Worm (Caenorhabditis elegans) whole organism, young adult: ENCODE data around the gene F11A5.13.

Source experiments
- C17E4.6 ChIP-seq: fragments of 200-800 bp; sonication (Bioruptor generic); IDR thresholded peaks from 2 replicates; pipeline ENCODE4 v1.3.6; 2022; ENCODE audit warnings: missing genetic modification reagents, missing genetic modification characterization, missing compliant biosample characterization
- F39B2.1 ChIP-seq: fragments of 200-800 bp; sonication (Bioruptor generic); IDR thresholded peaks from 2 replicates; pipeline ENCODE4 v1.3.6; 2022; ENCODE audit warnings: missing genetic modification reagents, missing genetic modification characterization, missing compliant biosample characterization
- let-607 ChIP-seq, 2 experiments: fragments of 200-800 bp in 1 of 2; sonication (Bioruptor generic) in 1 of 2; sonication (generic microtip) in 1 of 2; optimal IDR thresholded peaks; 2 replicates each; lab custom pipeline; 2016 to 2018; ENCODE audit warnings: mild to moderate bottlenecking in 2 of 2, missing compliant biosample characterization in 2 of 2, missing genetic modification characterization in 2 of 2, moderate library complexity in 2 of 2, missing genotype in 1 of 2
- lsy-27 ChIP-seq: sonication (generic microtip); optimal IDR thresholded peaks from 2 replicates; lab custom pipeline; 2017; ENCODE audit warnings: missing genetic modification characterization, mild to moderate bottlenecking, missing compliant biosample characterization, antibody characterized with exemption, missing genotype, borderline replicate concordance; ENCODE audit not compliant: insufficient read depth
- madf-3 ChIP-seq: fragments of 200-800 bp; sonication (Bioruptor generic); IDR thresholded peaks from 2 replicates; pipeline ENCODE4 v1.3.6; 2022; ENCODE audit warnings: missing genetic modification reagents, missing genetic modification characterization, missing compliant biosample characterization
- sea-2 ChIP-seq: fragments of 200-800 bp; sonication (Bioruptor generic); IDR thresholded peaks from 2 replicates; pipeline ENCODE4 v1.3.6; 2022; ENCODE audit warnings: missing genetic modification characterization, missing compliant biosample characterization
- snpc-1.1 ChIP-seq: sonication (generic microtip); optimal IDR thresholded peaks from 2 replicates; lab custom pipeline; 2017; ENCODE audit warnings: missing genetic modification characterization, mild to moderate bottlenecking, missing compliant biosample characterization, antibody characterized with exemption, moderate library complexity, missing genotype, missing genetic modification reagents; ENCODE audit not compliant: insufficient read depth

DNA sequence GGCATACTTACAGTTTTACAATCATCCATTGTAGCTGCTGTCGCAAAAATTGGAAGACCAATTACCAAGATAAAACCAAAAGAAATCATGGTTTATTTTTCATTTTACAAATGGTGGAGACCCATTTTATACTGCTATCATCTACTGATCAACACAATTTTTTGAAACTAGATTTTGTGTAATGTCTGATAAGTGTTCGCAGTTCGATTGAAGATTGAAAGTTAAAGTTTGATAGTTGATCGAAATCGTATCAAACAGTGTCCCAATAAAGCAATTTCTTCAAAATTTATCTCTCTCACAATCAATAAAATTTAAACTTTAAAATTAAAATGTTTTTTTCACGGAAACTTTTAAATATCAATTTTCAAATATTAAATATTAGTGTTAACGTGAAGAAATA is 44.6 kb upstream of the F11A5.13 start, which contains the start of gene T13F3.6:
- TF ChIP-seq lsy-27 (tag; lab: Kevin White, UChicago) (no peak), madf-3 (GFP tag; lab: Robert Waterston, UW) (no peak), F39B2.1 (GFP tag; lab: Robert Waterston, UW) (no peak), let-607 (tag; optimal IDR thresholded peaks at IDR 0.05; lab: Kevin White, UChicago) (no peak), snpc-1.1 (tag; lab: Kevin White, UChicago) (no peak), C17E4.6 (GFP tag; lab: Robert Waterston, UW) (no peak), sea-2 (no peak)
